Worm (Caenorhabditis elegans) whole organism, L2 larva: Measurements from ENCODE around the gene hot-1.

Experiments
- C34F6.9 ChIP-seq: fragments of 150-350 bp; optimal IDR thresholded peaks from 2 replicates; lab custom pipeline; 2014; ENCODE audit warnings: missing biosample characterization, missing genetic modification characterization
- F13H6.1 ChIP-seq: sonication (generic microtip); optimal IDR thresholded peaks from 2 replicates; lab custom pipeline; 2016; ENCODE audit warnings: missing genetic modification characterization, missing compliant biosample characterization
- R02D3.7 ChIP-seq: fragments of 150-350 bp; optimal IDR thresholded peaks from 2 replicates; lab custom pipeline; 2014; ENCODE audit warnings: missing biosample characterization, missing genetic modification characterization
- ZK546.5 ChIP-seq: sonication (generic microtip); optimal IDR thresholded peaks from 2 replicates; lab custom pipeline; 2017; ENCODE audit warnings: missing biosample characterization, missing genetic modification characterization
- alr-1 ChIP-seq: fragments of 150-350 bp; optimal IDR thresholded peaks from 2 replicates; lab custom pipeline; 2014; ENCODE audit warnings: missing biosample characterization, missing genetic modification characterization
- ama-1 ChIP-seq: fragments of 150-350 bp; optimal IDR thresholded peaks from 2 replicates; lab custom pipeline; 2018; ENCODE audit warnings: inconsistent platforms
- crh-2 ChIP-seq: sonication (generic microtip); optimal IDR thresholded peaks from 2 replicates; lab custom pipeline; 2017; ENCODE audit warnings: missing biosample characterization, missing genetic modification characterization
- elt-3 ChIP-seq: sonication (generic microtip); optimal IDR thresholded peaks from 2 replicates; lab custom pipeline; 2017; ENCODE audit warnings: missing biosample characterization, missing genetic modification characterization
- fos-1 ChIP-seq: fragments of 150-350 bp; optimal IDR thresholded peaks from 2 replicates; lab custom pipeline; 2014; ENCODE audit warnings: missing biosample characterization, missing genetic modification characterization
- gmeb-1 ChIP-seq: fragments of 150-350 bp; optimal IDR thresholded peaks from 2 replicates; lab custom pipeline; 2014; ENCODE audit warnings: missing biosample characterization, missing genetic modification characterization
- lin-13 ChIP-seq: fragments of 150-350 bp; optimal IDR thresholded peaks from 2 replicates; lab custom pipeline; 2014; ENCODE audit warnings: missing biosample characterization, missing genetic modification reagents, missing genetic modification characterization
- lsy-2 ChIP-seq, 2 experiments: fragments of 150-350 bp in 1 of 2; sonication (generic microtip) in 1 of 2; optimal IDR thresholded peaks; 2 replicates each; lab custom pipeline; 2014 to 2017; ENCODE audit warnings: missing biosample characterization in 2 of 2, missing genetic modification characterization in 2 of 2
- mab-5 ChIP-seq: fragments of 150-350 bp; optimal IDR thresholded peaks from 2 replicates; lab custom pipeline; 2014; ENCODE audit warnings: missing biosample characterization, missing genetic modification characterization
- mdl-1 ChIP-seq, 2 experiments: fragments of 150-350 bp in 1 of 2; sonication (generic microtip) in 1 of 2; optimal IDR thresholded peaks; 2 replicates each; lab custom pipeline; 2017; ENCODE audit warnings: missing biosample characterization in 2 of 2, missing genetic modification characterization in 2 of 2
- nhr-11 ChIP-seq: fragments of 150-350 bp; optimal IDR thresholded peaks from 2 replicates; lab custom pipeline; 2014; ENCODE audit warnings: missing biosample characterization, missing genetic modification characterization
- nhr-12 ChIP-seq: fragments of 150-350 bp; optimal IDR thresholded peaks from 2 replicates; lab custom pipeline; 2014; ENCODE audit warnings: missing biosample characterization, missing genetic modification characterization
- nhr-129 ChIP-seq: fragments of 150-350 bp; optimal IDR thresholded peaks from 2 replicates; lab custom pipeline; 2014; ENCODE audit warnings: missing biosample characterization, missing genetic modification characterization
- nhr-23 ChIP-seq: fragments of 150-350 bp; optimal IDR thresholded peaks from 2 replicates; lab custom pipeline; 2014; ENCODE audit warnings: missing biosample characterization, missing genetic modification reagents, missing genetic modification characterization
- nhr-25 ChIP-seq: fragments of 150-350 bp; sonication (generic microtip); optimal IDR thresholded peaks from 3 replicates; lab custom pipeline; 2014; ENCODE audit warnings: missing biosample characterization, missing genetic modification characterization
- nhr-6 ChIP-seq: fragments of 150-350 bp; optimal IDR thresholded peaks from 2 replicates; lab custom pipeline; 2014; ENCODE audit warnings: missing biosample characterization, missing genetic modification characterization
- nhr-77 ChIP-seq: fragments of 150-350 bp; optimal IDR thresholded peaks from 2 replicates; lab custom pipeline; 2014; ENCODE audit warnings: missing biosample characterization, missing genetic modification characterization
- sem-4 ChIP-seq: fragments of 150-350 bp; optimal IDR thresholded peaks from 2 replicates; lab custom pipeline; 2014; ENCODE audit warnings: missing biosample characterization, missing genetic modification reagents, missing genetic modification characterization
- skn-1 ChIP-seq: sonication (generic microtip); optimal IDR thresholded peaks from 2 replicates; lab custom pipeline; 2017; ENCODE audit warnings: missing biosample characterization, missing genetic modification characterization
- sma-3 ChIP-seq: sonication (generic microtip); optimal IDR thresholded peaks from 2 replicates; lab custom pipeline; 2016; ENCODE audit warnings: missing genetic modification reagents, missing genetic modification characterization, missing compliant biosample characterization
- sma-9 ChIP-seq, 2 experiments: fragments of 150-350 bp in 1 of 2; sonication (generic microtip) in 1 of 2; optimal IDR thresholded peaks; 2 replicates each; lab custom pipeline; 2014 to 2016; ENCODE audit warnings: missing genetic modification characterization in 2 of 2, mild to moderate bottlenecking in 1 of 2, missing biosample characterization in 1 of 2, missing compliant biosample characterization in 1 of 2, missing genetic modification reagents in 1 of 2, moderate library complexity in 1 of 2
- snpc-4 ChIP-seq: fragments of 150-350 bp; optimal IDR thresholded peaks from 2 replicates; lab custom pipeline; 2014; ENCODE audit warnings: missing biosample characterization, missing genetic modification characterization
- unc-39 ChIP-seq: fragments of 150-350 bp; optimal IDR thresholded peaks from 2 replicates; lab custom pipeline; 2014; ENCODE audit warnings: missing biosample characterization, missing genetic modification characterization
- unc-55 ChIP-seq: fragments of 150-350 bp; sonication (generic microtip); optimal IDR thresholded peaks from 3 replicates; lab custom pipeline; 2014; ENCODE audit warnings: missing biosample characterization, missing genetic modification reagents, missing genetic modification characterization
- zag-1 ChIP-seq: fragments of 150-350 bp; optimal IDR thresholded peaks from 2 replicates; lab custom pipeline; 2014; ENCODE audit warnings: missing biosample characterization, missing genetic modification characterization
- ztf-11 ChIP-seq: sonication (generic microtip); optimal IDR thresholded peaks from 2 replicates; lab custom pipeline; 2017; ENCODE audit warnings: missing biosample characterization, missing genetic modification characterization

Gene hot-1

DNA sequence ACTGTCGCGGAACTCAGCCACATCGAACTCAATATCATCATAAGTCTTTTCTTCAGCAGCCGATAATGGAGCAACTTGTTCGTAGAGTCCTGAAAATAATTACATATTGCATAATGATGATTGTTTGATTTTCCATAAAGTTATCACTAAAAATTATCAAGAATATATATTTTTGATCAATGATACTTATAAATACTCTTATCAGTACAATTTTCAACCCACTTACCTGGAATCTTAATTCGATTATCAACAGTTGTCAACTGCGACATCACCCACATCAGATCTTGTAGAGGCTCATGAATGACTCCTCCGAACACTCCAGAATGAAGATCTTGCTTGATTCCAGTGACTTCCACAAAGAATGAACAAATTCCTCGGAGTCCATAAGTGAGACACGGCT, 25.0 kb upstream of the hot-1 start:
- no peak for TF ChIP-seq nhr-77 (tag; lab: Kevin White, UChicago)
- peak; percentile 53 for TF ChIP-seq fos-1

DNA sequence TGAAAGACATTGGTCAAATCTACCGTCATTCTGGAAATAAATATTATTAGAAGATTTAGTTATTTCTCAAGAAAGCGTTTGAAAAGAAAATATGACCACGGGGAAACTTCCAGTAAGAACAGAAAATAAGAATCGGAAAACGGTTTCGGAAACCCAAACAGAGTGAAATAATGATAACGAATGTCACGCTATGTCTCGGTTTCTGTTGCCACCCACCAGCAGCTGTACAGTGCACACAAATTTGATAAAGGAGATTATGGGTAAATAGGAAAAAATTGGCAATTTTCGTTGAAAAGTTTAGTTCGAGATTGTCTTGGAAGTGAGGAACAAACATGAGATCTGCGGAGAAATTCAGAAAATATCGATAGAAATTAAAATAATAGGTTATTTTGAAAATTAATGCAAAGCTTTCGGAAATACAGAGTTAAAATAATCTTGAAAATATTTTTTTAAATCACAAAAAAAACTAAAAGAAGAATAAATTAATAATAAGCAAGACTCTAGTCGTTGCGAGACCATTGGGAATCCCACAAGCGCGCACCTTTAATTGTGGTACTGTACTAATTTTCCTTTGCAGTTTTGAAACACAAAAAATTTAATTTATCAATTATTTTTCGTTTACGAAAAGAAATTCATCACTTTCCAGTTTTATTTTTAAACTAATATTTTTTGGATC, 23.8 kb upstream of the hot-1 start, which contains the start of gene pes-9:
Gene pes-9, minus strand, starts transcription at position 30 of the 676 bp plus-strand sequence.
- TF ChIP-seq fos-1 (peak; percentile 27), crh-2 (tag; lab: Kevin White, UChicago) (peak; percentile 29), ztf-11 (no peak), ama-1 (no peak)

DNA sequence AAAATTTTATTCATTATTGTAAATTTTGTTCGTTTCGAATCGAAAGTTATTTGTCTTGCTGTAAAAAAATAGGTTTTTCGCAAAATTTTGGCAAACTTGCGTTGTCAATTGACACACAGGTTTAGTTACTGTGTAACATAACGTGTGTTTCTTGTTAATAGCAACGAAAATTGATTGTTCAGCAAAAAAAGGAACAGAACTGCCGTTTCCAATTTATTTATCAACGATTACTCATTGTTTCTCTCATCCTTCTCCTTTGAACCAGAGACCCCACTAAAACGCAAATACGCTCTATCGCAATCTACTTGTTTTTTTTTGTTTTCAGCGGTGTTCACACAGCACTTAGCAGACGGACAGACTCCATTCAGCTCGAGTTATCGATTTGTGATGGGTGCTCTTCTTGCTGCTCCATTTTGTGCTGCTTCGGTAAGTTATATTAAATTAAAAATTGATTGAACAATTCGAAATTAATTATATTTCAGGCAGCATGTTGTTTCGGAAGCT, 23.2 kb upstream of the hot-1 start, which contains the start of gene R11H6.2:
Gene R11H6.2, plus strand, starts transcription at position 326 of the 504 bp plus-strand sequence.
- TF ChIP-seq R02D3.7 (tag; lab: Kevin White, UChicago): no peak
- no peak for TF ChIP-seq nhr-11 (tag; lab: Kevin White, UChicago)
- no peak for TF ChIP-seq unc-39 (tag; lab: Kevin White, UChicago)
- TF ChIP-seq lsy-2 (tag; optimal IDR thresholded peaks at IDR 0.05; lab: Kevin White, UChicago): peak in 1 of 2 experiments; percentile 53
- no peak for TF ChIP-seq nhr-77 (tag; lab: Kevin White, UChicago)
- peak; percentile 58 for TF ChIP-seq fos-1
- no peak for TF ChIP-seq mab-5 (tag; lab: Kevin White, UChicago)
- TF ChIP-seq nhr-129: peak; percentile 60
- TF ChIP-seq F13H6.1: no peak
- TF ChIP-seq mdl-1 (tag; optimal IDR thresholded peaks at IDR 0.05; lab: Kevin White, UChicago): no peak
- TF ChIP-seq unc-55: peak; percentile 67
- TF ChIP-seq C34F6.9 (tag; lab: Kevin White, UChicago): peak; percentile 77
- peak; percentile 12 for TF ChIP-seq sma-3 (GFP tag; lab: Kevin White, UChicago)
- TF ChIP-seq sma-9 (GFP tag; optimal IDR thresholded peaks at IDR 0.05; lab: Kevin White, UChicago): no peak
- no peak for TF ChIP-seq sma-9 (tag; optimal IDR thresholded peaks at IDR 0.05; lab: Kevin White, UChicago)
- no peak for TF ChIP-seq zag-1 (tag; lab: Kevin White, UChicago)
- no peak for TF ChIP-seq nhr-6
- TF ChIP-seq, all 48 proteins: peak for 6

DNA sequence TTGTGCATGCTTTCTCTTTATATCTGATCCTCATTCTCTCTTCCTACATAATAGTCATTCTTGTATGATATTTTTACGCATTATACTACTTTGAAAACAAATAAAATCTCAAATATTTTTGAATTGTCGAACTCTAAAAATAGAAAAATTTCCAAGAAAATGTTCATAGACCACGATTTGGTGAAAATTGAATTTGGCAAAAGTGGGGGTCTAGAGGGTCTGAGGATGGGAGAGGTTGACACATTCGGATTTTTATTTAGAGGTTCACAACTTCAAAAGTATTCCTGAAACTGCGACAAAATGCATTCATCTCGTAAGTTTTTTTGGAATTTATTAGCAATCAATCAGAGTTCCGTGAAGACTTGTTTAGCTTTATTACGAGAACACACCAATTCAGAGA, 21.0 kb upstream of the hot-1 start, which contains the start of gene glb-22:
Gene glb-22, plus strand, starts transcription at position 301 of the 400 bp plus-strand sequence.
- TF ChIP-seq nhr-23 (tag; lab: Kevin White, UChicago) (no peak), nhr-77 (tag; lab: Kevin White, UChicago) (no peak), snpc-4 (no peak), alr-1 (tag; lab: Kevin White, UChicago) (no peak), R02D3.7 (tag; lab: Kevin White, UChicago) (no peak), ZK546.5 (tag; lab: Kevin White, UChicago) (no peak), skn-1 (no peak), lin-13 (GFP tag; lab: Kevin White, UChicago) (no peak), sem-4 (tag; lab: Kevin White, UChicago) (no peak), nhr-12 (no peak), ztf-11 (no peak)

DNA sequence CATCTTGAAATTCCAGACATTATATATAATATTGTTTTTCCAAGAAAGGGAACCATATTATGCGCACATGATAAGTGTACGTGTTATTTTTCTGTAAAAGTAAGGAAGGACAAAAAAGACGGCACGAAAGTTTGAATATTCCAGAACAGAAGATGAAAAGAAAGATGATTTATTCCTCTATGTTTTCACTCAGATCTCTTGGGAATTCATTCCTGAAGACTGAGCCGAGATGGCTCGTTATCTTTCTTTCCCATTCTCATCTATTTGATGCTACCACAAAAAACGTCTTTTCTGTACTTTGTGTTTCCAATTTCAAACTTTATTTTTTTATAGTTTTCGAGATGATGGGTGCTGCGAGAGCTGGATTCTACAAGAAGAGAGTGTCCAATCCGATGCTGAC, 17.2 kb upstream of the hot-1 start:
- peak in 1 of 2 experiments; percentile 11 for TF ChIP-seq lsy-2 (tag; optimal IDR thresholded peaks at IDR 0.05; lab: Kevin White, UChicago)
- peak; percentile 56 for TF ChIP-seq mab-5 (tag; lab: Kevin White, UChicago)
- TF ChIP-seq nhr-77 (tag; lab: Kevin White, UChicago): no peak
- TF ChIP-seq, all 48 proteins: peak for 2

DNA sequence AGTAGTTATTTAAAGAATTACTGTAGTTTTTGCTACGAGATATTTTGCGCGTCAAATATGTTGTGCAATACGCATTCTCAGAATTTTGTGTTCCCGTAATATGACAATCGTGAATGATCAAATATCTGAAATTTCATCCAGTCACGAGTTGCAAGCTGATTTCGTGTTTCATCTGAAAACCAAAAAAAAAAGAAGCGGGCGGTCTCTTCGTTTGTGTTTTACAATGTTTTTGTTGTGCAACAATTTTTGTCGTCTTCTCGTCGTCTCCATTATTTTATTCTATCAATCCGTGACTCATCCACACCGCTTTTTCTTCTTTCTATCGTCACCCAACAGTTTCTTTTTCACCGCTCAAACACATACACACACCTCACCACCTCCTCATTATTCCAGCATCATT, 11.3 kb upstream of the hot-1 start, which contains the start of gene R11H6.4:
Gene R11H6.4, plus strand, starts transcription at position 301 of the 400 bp plus-strand sequence.
- TF ChIP-seq zag-1 (tag; lab: Kevin White, UChicago): no peak
- no peak for TF ChIP-seq nhr-25 (tag; lab: Kevin White, UChicago)
- TF ChIP-seq ztf-11: no peak
- no peak for TF ChIP-seq elt-3 (tag; lab: Kevin White, UChicago)
- TF ChIP-seq mdl-1 (tag; optimal IDR thresholded peaks at IDR 0.05; lab: Kevin White, UChicago): no peak
- TF ChIP-seq F13H6.1: no peak
- no peak for TF ChIP-seq gmeb-1 (tag; lab: Kevin White, UChicago)
- no peak for TF ChIP-seq sem-4 (tag; lab: Kevin White, UChicago)
- no peak for TF ChIP-seq lin-13 (GFP tag; lab: Kevin White, UChicago)
- no peak for TF ChIP-seq sma-9 (GFP tag; optimal IDR thresholded peaks at IDR 0.05; lab: Kevin White, UChicago)
- no peak for TF ChIP-seq sma-9 (tag; optimal IDR thresholded peaks at IDR 0.05; lab: Kevin White, UChicago)
- no peak for TF ChIP-seq nhr-77 (tag; lab: Kevin White, UChicago)
- no peak for TF ChIP-seq sma-3 (GFP tag; lab: Kevin White, UChicago)
- no peak for TF ChIP-seq fos-1
- TF ChIP-seq alr-1 (tag; lab: Kevin White, UChicago): no peak
